Fruit fly (Drosophila melanogaster): ENCODE data around the gene NijA.
A peak's percentile ranks its signal among the peaks of the same experiment; 100 is the strongest.

The NijA gene

DNA sequence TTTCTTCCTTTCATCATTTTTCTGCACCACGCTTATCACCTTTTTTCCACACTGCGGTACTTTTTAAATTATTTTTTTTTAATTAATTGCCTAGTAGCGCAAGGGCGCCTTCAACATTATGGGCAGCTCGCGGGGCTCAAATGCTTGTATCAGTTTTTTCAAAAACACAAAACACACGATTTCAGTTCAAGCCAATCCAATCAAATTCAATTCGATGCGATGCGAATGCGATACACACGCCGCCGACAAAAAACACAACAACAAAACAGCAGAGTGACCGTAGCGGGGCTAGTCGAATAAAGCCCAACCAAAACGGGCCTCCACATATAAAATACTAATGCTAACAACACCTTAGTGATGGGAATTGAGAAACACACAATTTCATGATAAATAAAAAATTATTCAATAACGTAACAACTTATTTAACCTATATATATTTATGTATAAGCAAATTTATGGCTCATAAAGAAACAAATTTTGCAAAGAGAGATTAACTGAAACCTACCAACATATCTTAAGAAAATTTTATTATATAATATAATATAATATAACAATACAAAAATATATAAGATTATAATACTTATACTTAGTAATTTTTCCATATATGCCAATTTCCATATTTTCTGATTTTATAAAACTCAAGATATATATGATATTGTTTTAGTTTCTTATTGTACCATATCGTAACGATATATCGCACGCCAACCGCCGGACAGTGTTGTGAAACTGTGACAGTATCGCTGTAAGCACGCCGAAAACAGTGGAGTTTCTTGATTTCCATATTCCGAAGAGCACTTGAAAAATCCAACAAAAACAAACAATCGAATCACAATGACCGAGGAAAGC, 35.7 kb downstream of the NijA start, which contains the start of the genes CG32066 and CG8003 (continued):
- TF ChIP-seq CG11093 (GFP tag; IDR thresholded peaks at IDR 0.05), result no peak
- TF ChIP-seq ind (GFP tag; optimal IDR thresholded peaks at IDR 0.05), result peak; percentile 12
- no peak for TF ChIP-seq tx (GFP tag; optimal IDR thresholded peaks at IDR 0.05)
- TF ChIP-seq HLH54F (GFP tag; optimal IDR thresholded peaks at IDR 0.05), result peak; percentile 9
- peak; percentile 16 for TF ChIP-seq Hmr (GFP tag; optimal IDR thresholded peaks at IDR 0.05)
- TF ChIP-seq fd102C (GFP tag; optimal IDR thresholded peaks at IDR 0.05), result peak; percentile 0
- TF ChIP-seq prd (optimal IDR thresholded peaks at IDR 0.05), result no peak
- no peak; the same call in 2 of the 3 replicates for TF ChIP-seq prd (GFP tag; IDR thresholded peaks at IDR 0.05)
- TF ChIP-seq CG8478 (optimal IDR thresholded peaks at IDR 0.05), result no peak
- no peak for TF ChIP-seq CG3163 (GFP tag; optimal IDR thresholded peaks at IDR 0.05)
- TF ChIP-seq Blimp-1 (GFP tag; optimal IDR thresholded peaks at IDR 0.05), result no peak
- TF ChIP-seq CG15073 (GFP tag; optimal IDR thresholded peaks at IDR 0.05), result no peak
- no peak for TF ChIP-seq CG10565 (GFP tag; optimal IDR thresholded peaks at IDR 0.05)
- no peak for TF ChIP-seq en (GFP tag; optimal IDR thresholded peaks at IDR 0.05)
- TF ChIP-seq CG8290 (GFP tag; optimal IDR thresholded peaks at IDR 0.05), result peak; percentile 38
- TF ChIP-seq CG8290 (tag; optimal IDR thresholded peaks at IDR 0.05), result peak in 1 of 2 experiments; percentile 78
- no peak for TF ChIP-seq gce (GFP tag; IDR thresholded peaks at IDR 0.05)
- TF ChIP-seq eve (GFP tag; optimal IDR thresholded peaks at IDR 0.05), result peak in 1 of 2 experiments; percentile 70
- no peak for TF ChIP-seq zen (tag; optimal IDR thresholded peaks at IDR 0.05)
- no peak for TF ChIP-seq CG1792 (GFP tag; optimal IDR thresholded peaks at IDR 0.05)
- peak; percentile 81 for TF ChIP-seq CG2129 (GFP tag; IDR thresholded peaks at IDR 0.05; ENCODE audit: partially characterized antibody)
- no peak for TF ChIP-seq pan (optimal IDR thresholded peaks at IDR 0.05)
- TF ChIP-seq pan (GFP tag; optimal IDR thresholded peaks at IDR 0.05 in 1 of 2, IDR thresholded peaks at IDR 0.05 in 1 of 2), result peak in 1 of 2 experiments; percentile 17
- peak; percentile 83 for TF ChIP-seq unc-4 (GFP tag; IDR thresholded peaks at IDR 0.05; ENCODE audit: partially characterized antibody)
- TF ChIP-seq CG4730 (GFP tag; IDR thresholded peaks at IDR 0.05), result no peak
- TF ChIP-seq CG6254 (GFP tag; optimal IDR thresholded peaks at IDR 0.05), result no peak
- no peak for TF ChIP-seq CG13894 (tag; optimal IDR thresholded peaks at IDR 0.05)
- no peak for TF ChIP-seq D (optimal IDR thresholded peaks at IDR 0.05)
- no peak for TF ChIP-seq D (GFP tag; optimal IDR thresholded peaks at IDR 0.05)
- TF ChIP-seq vnd (GFP tag; IDR thresholded peaks at IDR 0.05; ENCODE audit: partially characterized antibody), result peak; percentile 91
- no peak for TF ChIP-seq sens-2 (GFP tag; IDR thresholded peaks at IDR 0.05)
- no peak for TF ChIP-seq CG8089 (GFP tag; optimal IDR thresholded peaks at IDR 0.05)
- TF ChIP-seq CG12071 (GFP tag; optimal IDR thresholded peaks at IDR 0.05), result peak; percentile 47
- peak; percentile 96 for TF ChIP-seq nerfin-1 (tag; optimal IDR thresholded peaks at IDR 0.05)
- TF ChIP-seq E2f2 (GFP tag; IDR thresholded peaks at IDR 0.05), result peak; percentile 14; the same call in 1 of the 2 replicates
- TF ChIP-seq gt (GFP tag; IDR thresholded peaks at IDR 0.05), result no peak
- TF ChIP-seq CG6791 (GFP tag; IDR thresholded peaks at IDR 0.05; ENCODE audit: partially characterized antibody), result no peak; the same call in 2 of the 3 replicates
- peak; percentile 4 for TF ChIP-seq CG2116 (GFP tag; optimal IDR thresholded peaks at IDR 0.05)
- peak; percentile 46 for TF ChIP-seq CG1603 (tag; optimal IDR thresholded peaks at IDR 0.05)
- no peak for TF ChIP-seq Oli (tag; optimal IDR thresholded peaks at IDR 0.05)
- peak; percentile 36 for TF ChIP-seq CG6854 (GFP tag; optimal IDR thresholded peaks at IDR 0.05)
- TF ChIP-seq da (GFP tag; optimal IDR thresholded peaks at IDR 0.05), result no peak
- TF ChIP-seq CG1233 (GFP tag; optimal IDR thresholded peaks at IDR 0.05), result no peak
- TF ChIP-seq hbn (GFP tag; IDR thresholded peaks at IDR 0.05; ENCODE audit: partially characterized antibody), result peak; percentile 89
- TF ChIP-seq pum (GFP tag; optimal IDR thresholded peaks at IDR 0.05), result no peak
- TF ChIP-seq Sry-β (GFP tag; optimal IDR thresholded peaks at IDR 0.05), result no peak
- peak; percentile 47 for TF ChIP-seq CG15601 (tag; optimal IDR thresholded peaks at IDR 0.05)
- TF ChIP-seq lab (GFP tag; optimal IDR thresholded peaks at IDR 0.05), result peak; percentile 63
- TF ChIP-seq CG3995 (GFP tag; optimal IDR thresholded peaks at IDR 0.05), result no peak
- TF ChIP-seq Med (GFP tag), result peak; percentile 90
